Fruit fly (Drosophila melanogaster) whole organism, embryonic: ENCODE results near the gene CG5180.

ENCODE experiments used
- Awh ChIP-seq: fragments of 200-800 bp; sonication (Bioruptor generic); IDR thresholded peaks from 2 replicates; pipeline ENCODE4, ENCODE4 v1.3.6; 2022; ENCODE audit warnings: missing biosample characterization, missing genetic modification characterization
- Bgb ChIP-seq: fragments of 200-800 bp; sonication (Bioruptor generic); IDR thresholded peaks from 2 replicates; pipeline ENCODE4 v1.3.6; 2022; ENCODE audit warnings: missing biosample characterization, missing genetic modification characterization; ENCODE audit not compliant: partially characterized antibody
- CG1024 ChIP-seq: fragments of 200-800 bp; sonication (Bioruptor generic); IDR thresholded peaks from 2 replicates; pipeline ENCODE4 v1.3.6; 2022; ENCODE audit warnings: missing biosample characterization, missing genetic modification characterization
- CG14710 ChIP-seq: fragments of 200-800 bp; sonication (Bioruptor generic); optimal IDR thresholded peaks from 3 replicates; lab custom pipeline; 2019; ENCODE audit warnings: missing biosample characterization, mild to moderate bottlenecking, missing genetic modification characterization, moderate library complexity
- CG15479 ChIP-seq: fragments of 200-800 bp; sonication (Bioruptor generic); optimal IDR thresholded peaks from 3 replicates; lab custom pipeline; 2019; ENCODE audit warnings: missing biosample characterization, mild to moderate bottlenecking, missing genetic modification characterization, moderate library complexity
- CG17186 ChIP-seq: fragments of 200-800 bp; sonication (Bioruptor generic); optimal IDR thresholded peaks from 3 replicates; lab custom pipeline; 2017; ENCODE audit warnings: missing biosample characterization, missing genetic modification reagents, missing genetic modification characterization
- CG17385 ChIP-seq: fragments of 200-800 bp; sonication (Bioruptor generic); optimal IDR thresholded peaks from 3 replicates; lab custom pipeline; 2018; ENCODE audit warnings: missing biosample characterization, mild to moderate bottlenecking, missing genetic modification characterization
- CG18476 ChIP-seq: fragments of 200-800 bp; sonication (Bioruptor generic); optimal IDR thresholded peaks from 2 replicates; lab custom pipeline; 2016; ENCODE audit warnings: missing biosample characterization, mild to moderate bottlenecking, missing genetic modification characterization
- CG18599 ChIP-seq: fragments of 200-800 bp; sonication (Bioruptor generic); optimal IDR thresholded peaks from 3 replicates; lab custom pipeline; 2017; ENCODE audit warnings: missing biosample characterization, missing genetic modification characterization, mild to moderate bottlenecking, moderate library complexity, missing genetic modification reagents
- CG2712 ChIP-seq: fragments of 200-800 bp; optimal IDR thresholded peaks from 3 replicates; lab custom pipeline; 2019; ENCODE audit warnings: missing biosample characterization, mild to moderate bottlenecking, missing genetic modification characterization, moderate library complexity
- CG2889 ChIP-seq: fragments of 200-800 bp; sonication (Bioruptor generic); IDR thresholded peaks from 3 replicates; pipeline ENCODE4 v1.3.6; 2022; ENCODE audit warnings: missing biosample characterization, missing genetic modification characterization
- CG31441 ChIP-seq: fragments of 200-800 bp; sonication (Bioruptor generic); IDR thresholded peaks from 2 replicates; pipeline ENCODE4 v1.3.6; 2022; ENCODE audit warnings: missing biosample characterization, missing genetic modification characterization
- CG3847 ChIP-seq: fragments of 200-800 bp; sonication (Bioruptor generic); IDR thresholded peaks from 2 replicates; pipeline ENCODE4 v1.3.6; 2022; ENCODE audit warnings: missing biosample characterization, missing genetic modification characterization
- CG42726 ChIP-seq: fragments of 200-800 bp; sonication (Bioruptor generic); IDR thresholded peaks from 2 replicates; pipeline ENCODE4 v1.3.6; 2022; ENCODE audit warnings: missing biosample characterization, missing genetic modification characterization; ENCODE audit not compliant: partially characterized antibody
- CG4328 ChIP-seq: fragments of 200-800 bp; sonication (Bioruptor generic); optimal IDR thresholded peaks from 3 replicates; lab custom pipeline; 2017; ENCODE audit warnings: missing biosample characterization, missing genetic modification reagents, missing genetic modification characterization
- CG4820 ChIP-seq: fragments of 200-800 bp; sonication (Bioruptor generic); optimal IDR thresholded peaks from 3 replicates; lab custom pipeline; 2016; ENCODE audit warnings: missing biosample characterization, missing genetic modification characterization
- D19A ChIP-seq: fragments of 200-800 bp; optimal IDR thresholded peaks from 3 replicates; lab custom pipeline; 2019; ENCODE audit warnings: missing biosample characterization, mild to moderate bottlenecking, missing genetic modification characterization, moderate library complexity
- Eip74EF ChIP-seq, 2 experiments: fragments of 200-800 bp in 1 of 2; fragments of >200 bp in 1 of 2; sonication (Bioruptor generic) in 1 of 2; optimal IDR thresholded peaks; 2 replicates each; lab custom pipeline; 2017 to 2019; ENCODE audit warnings: missing biosample characterization in 2 of 2, missing genetic modification characterization in 2 of 2, mild to moderate bottlenecking in 1 of 2, moderate library complexity in 1 of 2
- Ets65A ChIP-seq: fragments of 200-800 bp; sonication (Bioruptor generic); peaks from one replicate; lab custom pipeline; 2016; ENCODE audit warnings: missing biosample characterization, missing genetic modification characterization
- Fer1 ChIP-seq: fragments of 200-800 bp; sonication (Bioruptor generic); optimal IDR thresholded peaks from 2 replicates; lab custom pipeline; 2017; ENCODE audit warnings: missing biosample characterization, mild to moderate bottlenecking, missing genetic modification characterization
- Fer3 ChIP-seq: fragments of 200-800 bp; sonication (Bioruptor generic); optimal IDR thresholded peaks from 2 replicates; lab custom pipeline; 2018; ENCODE audit warnings: missing biosample characterization, mild to moderate bottlenecking, missing genetic modification characterization, moderate library complexity
- Hey ChIP-seq: fragments of 200-800 bp; sonication (Bioruptor generic); optimal IDR thresholded peaks from 3 replicates; lab custom pipeline; 2018; ENCODE audit warnings: missing biosample characterization, mild to moderate bottlenecking, missing genetic modification characterization
- Jarid2 ChIP-seq: fragments of 200-800 bp; sonication (Bioruptor generic); optimal IDR thresholded peaks from 3 replicates; lab custom pipeline; 2017; ENCODE audit warnings: mild to moderate bottlenecking, missing biosample characterization, missing genetic modification reagents, missing genetic modification characterization
- MESR4 ChIP-seq: fragments of 200-800 bp; sonication (Bioruptor generic); optimal IDR thresholded peaks from 2 replicates; lab custom pipeline; 2018; ENCODE audit warnings: missing biosample characterization, mild to moderate bottlenecking, missing genetic modification characterization, moderate library complexity
- Nf-YA ChIP-seq: fragments of 200-800 bp; sonication (Bioruptor generic); IDR thresholded peaks from 2 replicates; pipeline ENCODE4 v1.3.6; 2022; ENCODE audit warnings: missing biosample characterization, missing genetic modification characterization
- Scr ChIP-seq: fragments of 200-800 bp; sonication (Bioruptor generic); IDR thresholded peaks from 2 replicates; pipeline ENCODE4 v1.3.6; 2022; ENCODE audit warnings: missing biosample characterization, missing genetic modification characterization; ENCODE audit not compliant: partially characterized antibody
- Vsx1 ChIP-seq: fragments of 200-800 bp; sonication (Bioruptor generic); optimal IDR thresholded peaks from 2 replicates; lab custom pipeline; 2017; ENCODE audit warnings: missing biosample characterization, mild to moderate bottlenecking, missing genetic modification characterization, missing genetic modification reagents
- abd-A ChIP-seq: fragments of 200-800 bp; sonication (Bioruptor generic); optimal IDR thresholded peaks from 3 replicates; lab custom pipeline; 2019; ENCODE audit warnings: missing biosample characterization, mild to moderate bottlenecking, missing genetic modification characterization, moderate library complexity
- cad ChIP-seq: fragments of >200 bp; optimal IDR thresholded peaks from 2 replicates; lab custom pipeline; 2017; ENCODE audit warnings: missing biosample characterization, missing genetic modification characterization
- crol ChIP-seq: fragments of 200-800 bp; sonication (Bioruptor generic); IDR thresholded peaks from 2 replicates; pipeline ENCODE4 v1.3.6; 2022; ENCODE audit warnings: missing biosample characterization, missing genetic modification characterization
- dmrt99B ChIP-seq: fragments of 200-800 bp; sonication (Bioruptor generic); optimal IDR thresholded peaks from 2 replicates; lab custom pipeline; 2018; ENCODE audit warnings: missing biosample characterization, mild to moderate bottlenecking, missing genetic modification characterization, moderate library complexity
- eve ChIP-seq, 2 experiments: fragments of >200 bp; optimal IDR thresholded peaks; 2 replicates each; lab custom pipeline; 2017; ENCODE audit warnings: missing biosample characterization in 2 of 2, missing genetic modification characterization in 2 of 2
- eyg ChIP-seq: fragments of 200-800 bp; sonication (Bioruptor generic); optimal IDR thresholded peaks from 3 replicates; lab custom pipeline; 2016; ENCODE audit warnings: missing biosample characterization, missing genetic modification characterization
- ftz-f1 ChIP-seq: fragments of 200-800 bp; sonication (Bioruptor generic); optimal IDR thresholded peaks from 2 replicates; lab custom pipeline; 2016; ENCODE audit warnings: missing biosample characterization, missing genetic modification characterization
- grn ChIP-seq: fragments of 200-800 bp; sonication (Bioruptor generic); optimal IDR thresholded peaks from 3 replicates; lab custom pipeline; 2017; ENCODE audit warnings: missing biosample characterization, missing genetic modification characterization
- insv ChIP-seq, 2 experiments: fragments of 200-800 bp; sonication (Bioruptor generic); optimal IDR thresholded peaks; 3 replicates each; lab custom pipeline; 2016 to 2018; ENCODE audit warnings: missing biosample characterization in 2 of 2, missing genetic modification characterization in 2 of 2
- kah ChIP-seq: fragments of 200-800 bp; sonication (Bioruptor generic); optimal IDR thresholded peaks from 2 replicates; lab custom pipeline; 2018; ENCODE audit warnings: missing biosample characterization, mild to moderate bottlenecking, missing genetic modification characterization
- mirr ChIP-seq: fragments of 200-800 bp; sonication (Bioruptor generic); optimal IDR thresholded peaks from 3 replicates; lab custom pipeline; 2018; ENCODE audit warnings: missing biosample characterization, mild to moderate bottlenecking, missing genetic modification characterization
- nau ChIP-seq: fragments of 200-800 bp; sonication (Bioruptor generic); optimal IDR thresholded peaks from 3 replicates; lab custom pipeline; 2017; ENCODE audit warnings: missing biosample characterization, mild to moderate bottlenecking, missing genetic modification characterization, missing genetic modification reagents
- nerfin-1 ChIP-seq: fragments of 200-800 bp; sonication (Bioruptor generic); optimal IDR thresholded peaks from 3 replicates; lab custom pipeline; 2019; ENCODE audit warnings: missing biosample characterization, mild to moderate bottlenecking, missing genetic modification characterization, moderate library complexity
- onecut ChIP-seq: fragments of 200-800 bp; sonication (Bioruptor generic); IDR thresholded peaks from 2 replicates; pipeline ENCODE4 v1.3.6; 2022; ENCODE audit warnings: missing biosample characterization, missing genetic modification characterization
- pita ChIP-seq: fragments of 200-800 bp; sonication (Bioruptor generic); optimal IDR thresholded peaks from 2 replicates; lab custom pipeline; 2017; ENCODE audit warnings: missing biosample characterization, mild to moderate bottlenecking, missing genetic modification characterization
- tll ChIP-seq, 2 experiments: fragments of 200-800 bp in 1 of 2; fragments of >200 bp in 1 of 2; sonication (Bioruptor generic) in 1 of 2; optimal IDR thresholded peaks; 2 replicates each; lab custom pipeline; 2017 to 2019; ENCODE audit warnings: missing biosample characterization in 2 of 2, missing genetic modification characterization in 2 of 2, mild to moderate bottlenecking in 1 of 2, moderate library complexity in 1 of 2
- wek ChIP-seq: fragments of 200-800 bp; sonication (Bioruptor generic); optimal IDR thresholded peaks from 3 replicates; lab custom pipeline; 2018; ENCODE audit warnings: missing biosample characterization, mild to moderate bottlenecking, missing genetic modification characterization, moderate library complexity
- z ChIP-seq: fragments of 200-800 bp; sonication (Bioruptor generic); IDR thresholded peaks from 3 replicates; pipeline ENCODE4 v1.3.6; 2022; ENCODE audit warnings: missing biosample characterization, missing genetic modification characterization
- zfh1 ChIP-seq: fragments of 200-800 bp; sonication (Bioruptor generic); IDR thresholded peaks from 3 replicates; pipeline ENCODE4 v1.3.6; 2022; ENCODE audit warnings: missing biosample characterization, missing genetic modification characterization
- zfh2 ChIP-seq: fragments of 200-800 bp; sonication (Bioruptor generic); optimal IDR thresholded peaks from 2 replicates; lab custom pipeline; 2016; ENCODE audit warnings: missing biosample characterization, missing genetic modification characterization

CG5180 gene

DNA sequence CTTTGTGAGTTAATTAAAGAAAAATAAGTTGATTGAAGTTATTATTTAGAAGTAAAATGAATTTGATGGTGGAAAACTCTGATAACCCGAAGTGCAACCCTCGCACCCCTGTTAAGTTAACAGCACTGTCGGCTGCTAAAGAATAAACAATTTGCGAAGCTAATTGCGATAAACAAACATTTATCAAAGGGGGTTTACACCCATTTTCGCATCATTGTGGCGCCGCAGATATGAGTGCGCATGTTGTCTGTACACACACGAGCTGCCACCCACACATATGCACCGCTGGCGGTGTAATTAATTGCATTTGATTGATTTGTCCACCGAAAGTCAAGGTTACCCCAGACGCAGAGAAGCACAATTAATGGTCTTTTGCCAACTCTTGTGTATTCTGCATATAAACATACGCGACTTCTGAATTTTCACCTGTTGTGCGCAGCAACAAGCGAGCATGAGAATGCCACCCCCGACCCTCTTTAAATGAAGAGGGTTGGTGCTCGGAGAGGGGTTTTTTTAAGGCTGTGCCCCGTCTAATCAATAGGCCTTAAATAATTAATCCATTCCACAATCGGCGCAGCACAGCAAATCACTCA, 6.1 kb upstream of the CG5180 start (continued):
- TF ChIP-seq Fer3 (tag; lab: Kevin White, UChicago) (no peak), kah (GFP tag; lab: Kevin White, UChicago) (no peak), CG31441 (no peak), CG17186 (GFP tag; lab: Kevin White, UChicago) (no peak), CG4328 (GFP tag; lab: Kevin White, UChicago) (peak; percentile 8), dmrt99B (tag; lab: Kevin White, UChicago) (no peak), CG2712 (no peak), CG1024 (GFP tag; lab: Robert Waterston, UW) (no peak), Bgb (peak; percentile 6; the same call in 1 of the 2 replicates), Awh (GFP tag; lab: Robert Waterston, UW) (no peak), Fer1 (GFP tag; lab: Kevin White, UChicago) (peak; percentile 7), nau (GFP tag; lab: Kevin White, UChicago) (no peak), Nf-YA (GFP tag; lab: Robert Waterston, UW) (no peak), insv (GFP tag; optimal IDR thresholded peaks at IDR 0.05; lab: Kevin White, UChicago) (no peak), pita (GFP tag; lab: Kevin White, UChicago) (peak; percentile 35), eyg (peak; percentile 10), CG2889 (GFP tag; lab: Robert Waterston, UW) (no peak), eve (GFP tag; optimal IDR thresholded peaks at IDR 0.05; lab: Kevin White, UChicago) (no peak), CG17385 (peak; percentile 24), Eip74EF (GFP tag; optimal IDR thresholded peaks at IDR 0.05; lab: Kevin White, UChicago) (no peak), zfh2 (GFP tag; lab: Kevin White, UChicago) (no peak), wek (GFP tag; lab: Kevin White, UChicago) (peak; percentile 24), onecut (GFP tag; lab: Robert Waterston, UW) (peak; percentile 48), MESR4 (GFP tag; lab: Kevin White, UChicago) (peak; percentile 24), D19A (tag; lab: Kevin White, UChicago) (no peak), z (GFP tag; lab: Robert Waterston, UW) (no peak), crol (GFP tag; lab: Robert Waterston, UW) (no peak), abd-A (tag; lab: Kevin White, UChicago) (peak; percentile 16), tll (GFP tag; optimal IDR thresholded peaks at IDR 0.05; lab: Kevin White, UChicago) (peak in 1 of 2 experiments; percentile 74), Vsx1 (GFP tag; lab: Kevin White, UChicago) (peak; percentile 38), CG14710 (tag; lab: Kevin White, UChicago) (no peak), CG4820 (GFP tag; lab: Kevin White, UChicago) (no peak), CG42726 (GFP tag; lab: Robert Waterston, UW) (no peak; the same call in 1 of the 2 replicates), CG18599 (peak; percentile 10), nerfin-1 (tag; lab: Kevin White, UChicago) (peak; percentile 18), grn (GFP tag; lab: Kevin White, UChicago) (no peak), zfh1 (GFP tag; lab: Robert Waterston, UW) (no peak), mirr (GFP tag; lab: Kevin White, UChicago) (peak; percentile 42), Jarid2 (no peak), ftz-f1 (peak; percentile 8), CG18476 (GFP tag; lab: Kevin White, UChicago) (no peak), cad (GFP tag; lab: Kevin White, UChicago) (no peak), Hey (no peak), CG15479 (GFP tag; lab: Kevin White, UChicago) (peak; percentile 3), Scr (no peak), CG3847 (GFP tag; lab: Robert Waterston, UW) (no peak), Ets65A (peak; percentile 69)
